Fruit fly (Drosophila melanogaster) whole organism, embryonic: ENCODE measurements around the gene scramb2.

Experiments used
- CG10543 ChIP-seq: fragments of 200-800 bp; sonication (Bioruptor generic); optimal IDR thresholded peaks from 3 replicates; lab custom pipeline; 2017; ENCODE audit warnings: missing biosample characterization, mild to moderate bottlenecking, missing genetic modification characterization, moderate library complexity
- CG13624 ChIP-seq: fragments of 200-800 bp; sonication (Bioruptor generic); optimal IDR thresholded peaks from 2 replicates; lab custom pipeline; 2016; ENCODE audit warnings: missing biosample characterization, missing genetic modification characterization
- CG14667 ChIP-seq: fragments of 200-800 bp; sonication (Bioruptor generic); IDR thresholded peaks from 2 replicates; pipeline ENCODE4 v1.3.6; 2022; ENCODE audit warnings: missing biosample characterization, missing genetic modification characterization
- CG1529 ChIP-seq: fragments of 200-800 bp; sonication (Bioruptor generic); optimal IDR thresholded peaks from 3 replicates; lab custom pipeline; 2018; ENCODE audit warnings: missing biosample characterization, missing genetic modification characterization
- CG18262 ChIP-seq: fragments of 200-800 bp; optimal IDR thresholded peaks from 3 replicates; lab custom pipeline; 2019; ENCODE audit warnings: missing biosample characterization, mild to moderate bottlenecking, missing genetic modification characterization, moderate library complexity
- CG1832 ChIP-seq: fragments of 200-800 bp; sonication (Bioruptor generic); optimal IDR thresholded peaks from 2 replicates; lab custom pipeline; 2017; ENCODE audit warnings: missing biosample characterization, mild to moderate bottlenecking, missing genetic modification characterization, inconsistent platforms
- CG2678 ChIP-seq: fragments of 200-800 bp; sonication (Bioruptor generic); optimal IDR thresholded peaks from 3 replicates; lab custom pipeline; 2019; ENCODE audit warnings: missing biosample characterization, mild to moderate bottlenecking, missing genetic modification characterization, moderate library complexity
- CG30403 ChIP-seq: fragments of 200-800 bp; sonication (Bioruptor generic); optimal IDR thresholded peaks from 3 replicates; lab custom pipeline; 2016; ENCODE audit warnings: missing biosample characterization, missing genetic modification characterization
- CG3163 ChIP-seq: fragments of 200-800 bp; sonication (Bioruptor generic); optimal IDR thresholded peaks from 3 replicates; lab custom pipeline; 2016; ENCODE audit warnings: missing biosample characterization, missing genetic modification characterization
- CG34224 ChIP-seq: fragments of 200-800 bp; sonication (Bioruptor generic); IDR thresholded peaks from 3 replicates; pipeline ENCODE4 v1.3.6; 2022; ENCODE audit warnings: missing biosample characterization, missing genetic modification characterization; ENCODE audit not compliant: partially characterized antibody
- CG3995 ChIP-seq: fragments of 200-800 bp; sonication (Bioruptor generic); optimal IDR thresholded peaks from 3 replicates; lab custom pipeline; 2016; ENCODE audit warnings: missing biosample characterization, missing genetic modification characterization
- CG42726 ChIP-seq: fragments of 200-800 bp; sonication (Bioruptor generic); IDR thresholded peaks from 2 replicates; pipeline ENCODE4 v1.3.6; 2022; ENCODE audit warnings: missing biosample characterization, missing genetic modification characterization; ENCODE audit not compliant: partially characterized antibody
- CG4328 ChIP-seq: fragments of 200-800 bp; sonication (Bioruptor generic); optimal IDR thresholded peaks from 3 replicates; lab custom pipeline; 2017; ENCODE audit warnings: missing biosample characterization, missing genetic modification reagents, missing genetic modification characterization
- CG7963 ChIP-seq: fragments of 200-800 bp; sonication (Bioruptor generic); IDR thresholded peaks from 3 replicates; pipeline ENCODE4 v1.3.6; 2022; ENCODE audit warnings: missing biosample characterization, missing genetic modification characterization; ENCODE audit not compliant: partially characterized antibody
- CG9437 ChIP-seq: fragments of 200-800 bp; sonication (Bioruptor generic); optimal IDR thresholded peaks from 2 replicates; lab custom pipeline; 2018; ENCODE audit warnings: missing biosample characterization, mild to moderate bottlenecking, missing genetic modification characterization
- CG9932 ChIP-seq: fragments of 200-800 bp; sonication (Bioruptor generic); IDR thresholded peaks from 2 replicates; pipeline ENCODE4 v1.3.6; 2022; ENCODE audit warnings: missing biosample characterization, missing genetic modification characterization
- D19B ChIP-seq: fragments of 200-800 bp; sonication (Bioruptor generic); optimal IDR thresholded peaks from 2 replicates; lab custom pipeline; 2017; ENCODE audit warnings: missing biosample characterization, mild to moderate bottlenecking, missing genetic modification characterization
- Deaf1 ChIP-seq: fragments of 200-800 bp; optimal IDR thresholded peaks from 3 replicates; lab custom pipeline; 2019; ENCODE audit warnings: missing biosample characterization, mild to moderate bottlenecking, missing genetic modification characterization, moderate library complexity
- Doc2 ChIP-seq: fragments of 200-800 bp; sonication (Bioruptor generic); IDR thresholded peaks from 2 replicates; pipeline ENCODE4 v1.3.6; 2022; ENCODE audit warnings: missing biosample characterization, missing genetic modification characterization
- H2.0 ChIP-seq: fragments of 200-800 bp; sonication (Bioruptor generic); IDR thresholded peaks from 2 replicates; pipeline ENCODE4 v1.3.6; 2022; ENCODE audit warnings: missing biosample characterization, missing genetic modification characterization
- Hey ChIP-seq: fragments of 200-800 bp; sonication (Bioruptor generic); optimal IDR thresholded peaks from 3 replicates; lab custom pipeline; 2018; ENCODE audit warnings: missing biosample characterization, mild to moderate bottlenecking, missing genetic modification characterization
- NC2β ChIP-seq: fragments of 200-800 bp; sonication (Bioruptor generic); optimal IDR thresholded peaks from 2 replicates; lab custom pipeline; 2016; ENCODE audit warnings: missing biosample characterization, missing genetic modification characterization
- Oaz ChIP-seq: fragments of 200-800 bp; sonication (Bioruptor generic); IDR thresholded peaks from 2 replicates; pipeline ENCODE4 v1.3.6; 2022; ENCODE audit warnings: missing biosample characterization, missing genetic modification characterization
- PHDP ChIP-seq: fragments of 200-800 bp; sonication (Bioruptor generic); optimal IDR thresholded peaks from 3 replicates; lab custom pipeline; 2018; ENCODE audit warnings: missing biosample characterization, mild to moderate bottlenecking, missing genetic modification characterization, moderate library complexity
- ab ChIP-seq: fragments of 200-800 bp; sonication (Bioruptor generic); optimal IDR thresholded peaks from 2 replicates; lab custom pipeline; 2016; ENCODE audit warnings: missing biosample characterization, missing genetic modification characterization
- ap ChIP-seq: fragments of 200-800 bp; sonication (Bioruptor generic); IDR thresholded peaks from 2 replicates; pipeline ENCODE4 v1.3.6; 2022; ENCODE audit warnings: missing biosample characterization, missing genetic modification characterization
- bcd ChIP-seq: fragments of 200-800 bp; sonication (Bioruptor generic); optimal IDR thresholded peaks from 2 replicates; lab custom pipeline; 2017; ENCODE audit warnings: missing biosample characterization, mild to moderate bottlenecking, missing genetic modification characterization
- br ChIP-seq: fragments of >200 bp; optimal IDR thresholded peaks from 2 replicates; lab custom pipeline; 2017
- btn ChIP-seq: fragments of 200-800 bp; sonication (Bioruptor generic); optimal IDR thresholded peaks from 2 replicates; lab custom pipeline; 2016; ENCODE audit warnings: missing biosample characterization, missing genetic modification characterization
- ci ChIP-seq: fragments of 200-800 bp; sonication (Bioruptor generic); IDR thresholded peaks from 3 replicates; pipeline ENCODE4 v1.3.6; 2022; ENCODE audit warnings: missing biosample characterization, missing genetic modification characterization
- dmrt99B ChIP-seq: fragments of 200-800 bp; sonication (Bioruptor generic); optimal IDR thresholded peaks from 2 replicates; lab custom pipeline; 2018; ENCODE audit warnings: missing biosample characterization, mild to moderate bottlenecking, missing genetic modification characterization, moderate library complexity
- eve ChIP-seq, 2 experiments: fragments of >200 bp; optimal IDR thresholded peaks; 2 replicates each; lab custom pipeline; 2017; ENCODE audit warnings: missing biosample characterization in 2 of 2, missing genetic modification characterization in 2 of 2
- eyg ChIP-seq: fragments of 200-800 bp; sonication (Bioruptor generic); optimal IDR thresholded peaks from 3 replicates; lab custom pipeline; 2016; ENCODE audit warnings: missing biosample characterization, missing genetic modification characterization
- grau ChIP-seq: fragments of 200-800 bp; optimal IDR thresholded peaks from 3 replicates; lab custom pipeline; 2019; ENCODE audit warnings: missing biosample characterization, mild to moderate bottlenecking, missing genetic modification characterization, moderate library complexity
- ind ChIP-seq: fragments of 200-800 bp; sonication (Bioruptor generic); optimal IDR thresholded peaks from 3 replicates; lab custom pipeline; 2016; ENCODE audit warnings: missing biosample characterization, missing genetic modification characterization
- inv ChIP-seq: fragments of 200-800 bp; sonication (Bioruptor generic); IDR thresholded peaks from 2 replicates; pipeline ENCODE4 v1.3.6; 2022; ENCODE audit warnings: missing biosample characterization, missing genetic modification characterization; ENCODE audit not compliant: partially characterized antibody
- kni ChIP-seq: fragments of 200-800 bp; sonication (Bioruptor generic); optimal IDR thresholded peaks from 3 replicates; lab custom pipeline; 2017; ENCODE audit warnings: mild to moderate bottlenecking, missing biosample characterization, missing genetic modification reagents, missing genetic modification characterization
- lbe ChIP-seq: fragments of 200-800 bp; sonication (Bioruptor generic); optimal IDR thresholded peaks from 2 replicates; lab custom pipeline; 2016; ENCODE audit warnings: missing biosample characterization, mild to moderate bottlenecking, missing genetic modification characterization
- lola ChIP-seq, 3 experiments: fragments of >200 bp in 2 of 3; fragments of 200-800 bp in 1 of 3; sonication (Bioruptor generic) in 1 of 3; optimal IDR thresholded peaks; 2 replicates each; lab custom pipeline; 2017 to 2019; ENCODE audit warnings: missing biosample characterization in 3 of 3, missing genetic modification characterization in 3 of 3, mild to moderate bottlenecking in 1 of 3, moderate library complexity in 1 of 3
- luna ChIP-seq: fragments of 200-800 bp; sonication (Bioruptor generic); optimal IDR thresholded peaks from 2 replicates; lab custom pipeline; 2016; ENCODE audit warnings: missing biosample characterization, missing genetic modification characterization
- odd ChIP-seq: fragments of 200-800 bp; sonication (Bioruptor generic); optimal IDR thresholded peaks from 2 replicates; lab custom pipeline; 2017; ENCODE audit warnings: missing biosample characterization, mild to moderate bottlenecking, missing genetic modification characterization
- pan ChIP-seq, 4 experiments: fragments of >200 bp in 3 of 4; fragments of 200-800 bp in 1 of 4; sonication (Bioruptor generic) in 1 of 4; optimal IDR thresholded peaks in 3 of 4; IDR thresholded peaks in 1 of 4; 2 replicates each; pipeline versions ENCODE4 v1.3.6 to Lab custom; 2017 to 2022; ENCODE audit warnings: missing biosample characterization in 2 of 4, missing genetic modification characterization in 2 of 4, mixed read lengths in 1 of 4
- pita ChIP-seq: fragments of 200-800 bp; sonication (Bioruptor generic); optimal IDR thresholded peaks from 2 replicates; lab custom pipeline; 2017; ENCODE audit warnings: missing biosample characterization, mild to moderate bottlenecking, missing genetic modification characterization
- pzg ChIP-seq: fragments of 200-800 bp; sonication (Bioruptor generic); optimal IDR thresholded peaks from 3 replicates; lab custom pipeline; 2018; ENCODE audit warnings: missing biosample characterization, mild to moderate bottlenecking, missing genetic modification characterization, moderate library complexity
- sc ChIP-seq, 3 experiments: fragments of >200 bp in 2 of 3; fragments of 200-800 bp in 1 of 3; sonication (Bioruptor generic) in 1 of 3; optimal IDR thresholded peaks; 2 replicates in 2 of 3; 3 replicates in 1 of 3; lab custom pipeline; 2017; ENCODE audit warnings: mild to moderate bottlenecking in 1 of 3, missing biosample characterization in 1 of 3, missing genetic modification characterization in 1 of 3, missing genetic modification reagents in 1 of 3
- stwl ChIP-seq: fragments of 200-800 bp; sonication (Bioruptor generic); optimal IDR thresholded peaks from 3 replicates; lab custom pipeline; 2018; ENCODE audit warnings: missing biosample characterization, mild to moderate bottlenecking, missing genetic modification characterization, moderate library complexity
- zen ChIP-seq: fragments of 200-800 bp; sonication (Bioruptor generic); optimal IDR thresholded peaks from 3 replicates; lab custom pipeline; 2018; ENCODE audit warnings: missing biosample characterization, mild to moderate bottlenecking, missing genetic modification characterization, moderate library complexity

Gene scramb2

DNA sequence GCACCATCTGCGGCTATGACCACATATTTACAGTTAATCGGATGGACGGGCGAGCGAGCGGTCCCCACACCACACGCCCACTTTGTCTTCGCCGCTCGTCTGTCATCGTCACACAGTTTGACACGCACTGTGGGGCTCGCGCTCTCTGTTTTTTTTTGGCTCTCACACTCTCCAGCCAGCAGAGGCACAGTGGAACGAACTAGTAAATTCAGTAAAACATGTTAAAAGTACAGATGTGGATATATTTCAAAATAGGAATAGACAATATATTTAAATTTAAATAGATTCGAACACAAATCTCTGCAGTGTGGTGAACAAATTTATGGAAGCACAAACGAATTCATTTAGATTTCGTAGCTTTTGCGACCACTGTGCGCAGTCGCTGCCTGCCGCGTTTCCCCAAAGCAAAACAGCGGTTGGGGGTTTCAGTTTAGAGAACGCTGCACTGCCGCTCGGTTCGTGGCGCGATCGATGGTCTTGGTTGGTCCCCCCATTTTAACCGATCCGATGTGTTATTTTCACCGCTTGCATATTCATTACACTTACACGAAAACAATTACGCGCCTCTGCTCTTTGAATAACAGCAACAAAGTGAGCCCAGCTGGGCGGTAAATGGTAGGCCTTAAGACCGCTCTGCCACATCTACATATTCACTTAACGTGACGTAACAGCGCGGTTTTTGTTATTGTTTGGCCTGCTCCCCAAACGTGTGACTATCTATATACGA is 34.7 kb upstream of the scramb2 start (continued):
- peak; percentile 97 for TF ChIP-seq ap (GFP tag; lab: Robert Waterston, UW)
- TF ChIP-seq NC2β (GFP tag; lab: Kevin White, UChicago), result peak; percentile 97
- peak; percentile 96 for TF ChIP-seq grau (tag; lab: Kevin White, UChicago)
- peak; percentile 98 for TF ChIP-seq lbe (GFP tag; lab: Kevin White, UChicago)
- peak; percentile 99 for TF ChIP-seq CG30403 (GFP tag; lab: Kevin White, UChicago)
- peak; percentile 99 for TF ChIP-seq ind (GFP tag; lab: Kevin White, UChicago)
- peak; percentile 65 for TF ChIP-seq luna (GFP tag; lab: Kevin White, UChicago)
- TF ChIP-seq inv, result peak; percentile 79
- peak; percentile 78 for TF ChIP-seq CG3163
- peak in 1 of 3 experiments; percentile 94 for TF ChIP-seq lola (GFP tag; optimal IDR thresholded peaks at IDR 0.05; lab: Kevin White, UChicago)
- TF ChIP-seq CG9932 (GFP tag; lab: Robert Waterston, UW), result peak; percentile 99
- TF ChIP-seq pzg (GFP tag; lab: Kevin White, UChicago), result peak; percentile 33
- peak; percentile 84 for TF ChIP-seq kni (GFP tag; lab: Kevin White, UChicago)
- TF ChIP-seq CG1529 (GFP tag; lab: Kevin White, UChicago), result peak; percentile 98
- peak; percentile 98 for TF ChIP-seq H2.0 (GFP tag; lab: Robert Waterston, UW)
- peak; percentile 92 for TF ChIP-seq eyg
- peak; percentile 83 for TF ChIP-seq CG3995 (GFP tag; lab: Kevin White, UChicago)
- peak; percentile 94 for TF ChIP-seq zen
- TF ChIP-seq ab (GFP tag; lab: Kevin White, UChicago), result peak; percentile 86
- TF ChIP-seq CG9437 (GFP tag; lab: Kevin White, UChicago), result peak; percentile 91
- TF ChIP-seq bcd (GFP tag; lab: Kevin White, UChicago), result peak; percentile 98
- peak; percentile 75 for TF ChIP-seq CG7963
- TF ChIP-seq CG14667 (GFP tag; lab: Robert Waterston, UW), result peak; percentile 97
- 0 out of 2 replicates have a peak, but pooled peaks have one; percentile 18 for TF ChIP-seq CG42726
- no peak for TF ChIP-seq sc (optimal IDR thresholded peaks at IDR 0.05; lab: Kevin White, UChicago)
- peak; percentile 97 for TF ChIP-seq sc (GFP tag; optimal IDR thresholded peaks at IDR 0.05; lab: Kevin White, UChicago)
- TF ChIP-seq Hey, result peak; percentile 89
- peak; percentile 94 for TF ChIP-seq Doc2
- TF ChIP-seq CG13624 (GFP tag; lab: Kevin White, UChicago), result peak; percentile 97
- TF ChIP-seq eve (GFP tag; optimal IDR thresholded peaks at IDR 0.05; lab: Kevin White, UChicago), result peak in 1 of 2 experiments; percentile 97
- TF ChIP-seq CG18262 (tag; lab: Kevin White, UChicago), result peak; percentile 97
- TF ChIP-seq ci (GFP tag; lab: Robert Waterston, UW), result peak; percentile 99
- peak; percentile 99 for TF ChIP-seq CG10543 (GFP tag; lab: Kevin White, UChicago)
- TF ChIP-seq CG34224 (GFP tag; lab: Robert Waterston, UW), result peak; percentile 76
- no peak for TF ChIP-seq br (lab: Kevin White, UChicago)
- peak; percentile 98 for TF ChIP-seq odd (GFP tag; lab: Kevin White, UChicago)
- peak; percentile 95 for TF ChIP-seq D19B (GFP tag; lab: Kevin White, UChicago)
- peak; percentile 99 for TF ChIP-seq CG2678
- TF ChIP-seq Oaz (GFP tag; lab: Robert Waterston, UW), result peak; percentile 98
- TF ChIP-seq btn (GFP tag; lab: Kevin White, UChicago), result peak; percentile 90
- TF ChIP-seq PHDP, result peak; percentile 99
- TF ChIP-seq stwl (tag; lab: Kevin White, UChicago), result peak; percentile 68
- no peak for TF ChIP-seq CG1832
- peak; percentile 98 for TF ChIP-seq dmrt99B (tag; lab: Kevin White, UChicago)
- no peak for TF ChIP-seq pita (GFP tag; lab: Kevin White, UChicago)
- TF ChIP-seq CG4328 (GFP tag; lab: Kevin White, UChicago), result peak; percentile 97
- peak; percentile 90 for TF ChIP-seq Deaf1 (tag; lab: Kevin White, UChicago)
- TF ChIP-seq pan (optimal IDR thresholded peaks at IDR 0.05; lab: Kevin White, UChicago), result no peak
- peak in 1 of 2 experiments; percentile 99 for TF ChIP-seq pan (GFP tag; optimal IDR thresholded peaks at IDR 0.05 in 1 of 2, IDR thresholded peaks at IDR 0.05 in 1 of 2)
